Fruit fly (Drosophila melanogaster) whole organism, embryonic: ENCODE results near the gene Tmtc4.

Experiments used
- CG12744 ChIP-seq: fragments of 200-800 bp; sonication (Bioruptor generic); optimal IDR thresholded peaks from 2 replicates; lab custom pipeline; 2016; ENCODE audit warnings: missing biosample characterization, missing genetic modification characterization
- CG14965 ChIP-seq: fragments of 200-800 bp; sonication (Bioruptor generic); optimal IDR thresholded peaks from 2 replicates; lab custom pipeline; 2016; ENCODE audit warnings: missing biosample characterization, missing genetic modification characterization, borderline replicate concordance
- CG9609 ChIP-seq: fragments of 200-800 bp; sonication (Bioruptor generic); optimal IDR thresholded peaks from 3 replicates; lab custom pipeline; 2016; ENCODE audit warnings: missing biosample characterization, missing genetic modification characterization
- CG9727 ChIP-seq: fragments of 200-800 bp; sonication (Bioruptor generic); optimal IDR thresholded peaks from 3 replicates; lab custom pipeline; 2017; ENCODE audit warnings: missing biosample characterization, mild to moderate bottlenecking, missing genetic modification characterization
- Dad ChIP-seq: fragments of 200-800 bp; sonication (Bioruptor generic); optimal IDR thresholded peaks from 3 replicates; lab custom pipeline; 2016; ENCODE audit warnings: missing biosample characterization, missing genetic modification characterization
- Dll ChIP-seq: fragments of 200-800 bp; sonication (Bioruptor generic); IDR thresholded peaks from 4 replicates; pipeline ENCODE4 v1.3.6; 2022; ENCODE audit warnings: missing biosample characterization, missing genetic modification characterization; ENCODE audit not compliant: partially characterized antibody
- Fer2 ChIP-seq: fragments of 200-800 bp; sonication (Bioruptor generic); optimal IDR thresholded peaks from 2 replicates; lab custom pipeline; 2018; ENCODE audit warnings: missing biosample characterization, mild to moderate bottlenecking, missing genetic modification characterization, moderate library complexity
- Sry-β ChIP-seq: fragments of 200-800 bp; sonication (Bioruptor generic); optimal IDR thresholded peaks from 2 replicates; lab custom pipeline; 2018; ENCODE audit warnings: missing biosample characterization, mild to moderate bottlenecking, missing genetic modification characterization, moderate library complexity
- Usf ChIP-seq: fragments of 200-800 bp; sonication (Bioruptor generic); optimal IDR thresholded peaks from 2 replicates; lab custom pipeline; 2017; ENCODE audit warnings: missing genotype, missing biosample characterization, missing genetic modification characterization
- br ChIP-seq: fragments of >200 bp; optimal IDR thresholded peaks from 2 replicates; lab custom pipeline; 2017

DNA sequence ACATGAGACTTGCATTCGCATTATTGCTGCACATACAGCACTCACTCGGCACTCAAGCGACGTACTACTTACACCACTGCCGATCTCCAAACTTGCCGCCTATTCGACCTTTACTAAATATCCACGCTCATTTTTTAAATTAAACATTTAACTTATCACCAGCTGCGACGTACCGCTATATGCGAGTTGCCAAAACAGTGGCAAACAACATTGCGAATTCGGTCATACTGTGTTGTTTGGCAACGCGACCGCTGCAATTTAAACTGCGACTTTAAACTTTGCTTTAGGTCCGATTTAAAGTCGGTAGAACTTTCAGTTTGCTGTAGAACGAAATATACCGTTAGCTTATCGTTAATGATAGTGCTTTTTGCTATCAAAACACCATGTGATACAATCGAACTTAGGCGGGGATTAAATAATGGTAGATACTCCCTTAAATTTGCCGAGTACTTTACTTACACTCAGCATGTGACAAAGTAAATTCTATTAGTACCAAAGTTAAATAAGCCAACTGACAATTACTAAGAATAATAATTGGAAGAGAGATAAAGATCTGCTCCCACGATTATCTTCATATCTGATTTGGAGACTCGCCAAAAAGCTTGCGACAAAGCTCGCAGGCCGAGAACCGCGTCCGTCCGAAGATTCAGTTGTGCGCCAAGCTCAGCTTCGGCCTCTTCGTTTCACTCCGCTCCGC is 22.8 kb upstream of the Tmtc4 start, which contains the start of the genes CG6236 and ea:
- no peak for TF ChIP-seq Sry-β
- no peak for TF ChIP-seq CG9609
- no peak for TF ChIP-seq br (lab: Kevin White, UChicago)
- TF ChIP-seq CG14965 (GFP tag; lab: Kevin White, UChicago), result no peak
- TF ChIP-seq Fer2 (tag; lab: Kevin White, UChicago), result no peak
- TF ChIP-seq Dad (GFP tag; lab: Kevin White, UChicago), result no peak
- no peak for TF ChIP-seq Usf (GFP tag; lab: Kevin White, UChicago)
- TF ChIP-seq CG9727 (GFP tag; lab: Kevin White, UChicago), result no peak
- TF ChIP-seq Dll (GFP tag; lab: Robert Waterston, UW), result no peak
- TF ChIP-seq CG12744, result no peak
